Worm (Caenorhabditis elegans) whole organism, early embryonic: Measurements from ENCODE around the gene cfap-36.
A peak's percentile ranks its signal among the peaks of the same experiment; 100 is the strongest.

Experiments
- ama-1 ChIP-seq: fragments of 150-350 bp; optimal IDR thresholded peaks from 2 replicates; lab custom pipeline; 2014
- ceh-36 ChIP-seq: sonication (generic microtip); optimal IDR thresholded peaks from 2 replicates; lab custom pipeline; 2016; ENCODE audit warnings: missing genetic modification characterization, inconsistent platforms, missing compliant biosample characterization
- flt-1 ChIP-seq: fragments of 200-800 bp; sonication (Bioruptor generic); IDR thresholded peaks from 2 replicates; pipeline ENCODE4 v1.3.6; 2022; ENCODE audit warnings: missing genetic modification characterization, missing compliant biosample characterization
- hmbx-1 ChIP-seq: sonication (generic microtip); optimal IDR thresholded peaks from 2 replicates; lab custom pipeline; 2016; ENCODE audit warnings: mild to moderate bottlenecking, missing genetic modification characterization, missing compliant biosample characterization
- hmg-4 ChIP-seq: fragments of 200-800 bp; sonication (Bioruptor generic); optimal IDR thresholded peaks from 2 replicates; lab custom pipeline; 2018; ENCODE audit warnings: mild to moderate bottlenecking, missing genetic modification characterization, missing compliant biosample characterization
- hnd-1 ChIP-seq: sonication (generic microtip); optimal IDR thresholded peaks from 2 replicates; lab custom pipeline; 2016; ENCODE audit warnings: missing genetic modification characterization, missing compliant biosample characterization
- scrt-1 ChIP-seq: fragments of 200-800 bp; sonication (Bioruptor generic); IDR thresholded peaks from 2 replicates; pipeline ENCODE4 v1.3.6; 2022; ENCODE audit warnings: missing genetic modification characterization, missing compliant biosample characterization
- tra-4 ChIP-seq: sonication (generic microtip); optimal IDR thresholded peaks from 2 replicates; lab custom pipeline; 2017; ENCODE audit warnings: missing genetic modification characterization, missing compliant biosample characterization

- TF ChIP-seq ama-1 (no peak), hmbx-1 (tag; lab: Kevin White, UChicago) (no peak), tra-4 (no peak), hnd-1 (tag; lab: Kevin White, UChicago) (no peak), ceh-36 (tag; lab: Kevin White, UChicago) (no peak), flt-1 (GFP tag; lab: Robert Waterston, UW) (no peak), hmg-4 (GFP tag; lab: Kevin White, UChicago) (peak; percentile 66), scrt-1 (GFP tag; lab: Robert Waterston, UW) (no peak)
Observed at ce11 chrV:152156-152555, 19.9 kb downstream of the cfap-36 start.
